Worm (Caenorhabditis elegans) whole organism, young adult: Measurements from ENCODE around the gene C25D7.15.
A peak's percentile ranks its signal among the peaks of the same experiment; 100 is the strongest.

ENCODE experiments used
- B0035.1 ChIP-seq: sonication (generic microtip); optimal IDR thresholded peaks from 2 replicates; lab custom pipeline; 2016; ENCODE audit warnings: missing genetic modification characterization, mild to moderate bottlenecking, missing compliant biosample characterization, missing genotype, missing genetic modification reagents
- C06A6.2 ChIP-seq: fragments of 200-800 bp; sonication (Bioruptor generic); conservative IDR thresholded peaks from 2 replicates; pipeline ENCODE4 v1.3.6; 2022; ENCODE audit warnings: missing genetic modification characterization, missing compliant biosample characterization
- C17E4.6 ChIP-seq: fragments of 200-800 bp; sonication (Bioruptor generic); IDR thresholded peaks from 2 replicates; pipeline ENCODE4 v1.3.6; 2022; ENCODE audit warnings: missing genetic modification reagents, missing genetic modification characterization, missing compliant biosample characterization
- D2030.7 ChIP-seq: fragments of 200-800 bp; sonication (Bioruptor generic); IDR thresholded peaks from 2 replicates; pipeline ENCODE4 v1.3.6; 2022; ENCODE audit warnings: missing genetic modification reagents, missing genetic modification characterization, missing compliant biosample characterization
- F10E7.11 ChIP-seq: sonication (generic microtip); optimal IDR thresholded peaks from 2 replicates; lab custom pipeline; 2017; ENCODE audit warnings: mild to moderate bottlenecking, missing genetic modification characterization, moderate library complexity, missing compliant biosample characterization
- F22D6.2 ChIP-seq: sonication (generic microtip); optimal IDR thresholded peaks from 2 replicates; lab custom pipeline; 2016; ENCODE audit warnings: mild to moderate bottlenecking, missing genetic modification characterization, missing compliant biosample characterization
- F23B12.7 ChIP-seq: sonication (generic microtip); optimal IDR thresholded peaks from 2 replicates; lab custom pipeline; 2017; ENCODE audit warnings: missing genetic modification characterization, mild to moderate bottlenecking, missing compliant biosample characterization, antibody characterized with exemption, moderate library complexity; ENCODE audit not compliant: insufficient read depth
- F33H1.4 ChIP-seq: fragments of 200-800 bp; sonication (Bioruptor generic); IDR thresholded peaks from 2 replicates; pipeline ENCODE4 v1.3.6; 2022; ENCODE audit warnings: missing genetic modification reagents, missing genetic modification characterization, missing compliant biosample characterization
- F37B4.10 ChIP-seq: fragments of 200-800 bp; sonication (Bioruptor generic); IDR thresholded peaks from 2 replicates; pipeline ENCODE4 v1.3.6; 2022; ENCODE audit warnings: missing genetic modification characterization, missing compliant biosample characterization
- F49E8.2 ChIP-seq: sonication (generic microtip); optimal IDR thresholded peaks from 3 replicates; lab custom pipeline; 2017; ENCODE audit warnings: missing genetic modification characterization, mild to moderate bottlenecking, missing compliant biosample characterization, antibody characterized with exemption, moderate library complexity; ENCODE audit not compliant: insufficient read depth
- K11D2.4 ChIP-seq: fragments of 200-800 bp; sonication (Bioruptor generic); IDR thresholded peaks from 2 replicates; pipeline ENCODE4 v1.3.6; 2022; ENCODE audit warnings: missing genetic modification reagents, missing genetic modification characterization, missing compliant biosample characterization
- K12H6.12 ChIP-seq: fragments of 200-800 bp; sonication (Bioruptor generic); optimal IDR thresholded peaks from 2 replicates; lab custom pipeline; 2018; ENCODE audit warnings: mild to moderate bottlenecking, missing genetic modification characterization, missing compliant biosample characterization
- Y67H2A.10 ChIP-seq: fragments of 200-800 bp; sonication (Bioruptor generic); conservative IDR thresholded peaks from 2 replicates; pipeline ENCODE4 v1.3.6; 2022; ENCODE audit warnings: missing genetic modification reagents, missing genetic modification characterization, missing compliant biosample characterization
- aptf-2 ChIP-seq: fragments of 200-800 bp; sonication (Bioruptor generic); conservative IDR thresholded peaks from 2 replicates; pipeline ENCODE4 v1.3.6; 2022; ENCODE audit warnings: missing genetic modification reagents, missing genetic modification characterization, missing compliant biosample characterization
- attf-6 ChIP-seq: fragments of 200-800 bp; sonication (Bioruptor generic); IDR thresholded peaks from 2 replicates; pipeline ENCODE4 v1.3.6; 2022; ENCODE audit warnings: missing genetic modification reagents, missing genetic modification characterization, missing compliant biosample characterization
- bed-2 ChIP-seq: fragments of 200-800 bp; sonication (Bioruptor generic); IDR thresholded peaks from 2 replicates; pipeline ENCODE4 v1.3.6; 2022; ENCODE audit warnings: missing genetic modification reagents, missing genetic modification characterization, missing compliant biosample characterization
- ccch-3 ChIP-seq: fragments of 200-800 bp; sonication (Bioruptor generic); optimal IDR thresholded peaks from 2 replicates; lab custom pipeline; 2018; ENCODE audit warnings: mild to moderate bottlenecking, missing genetic modification characterization, missing compliant biosample characterization
- cebp-1 ChIP-seq, 2 experiments: fragments of 200-800 bp in 1 of 2; sonication (Bioruptor generic) in 1 of 2; sonication (generic microtip) in 1 of 2; IDR thresholded peaks in 1 of 2; optimal IDR thresholded peaks in 1 of 2; 2 replicates each; pipeline versions ENCODE4 v1.3.6 to Lab custom; 2017 to 2022; ENCODE audit warnings: missing compliant biosample characterization in 2 of 2, missing genetic modification characterization in 2 of 2, mild to moderate bottlenecking in 1 of 2, missing genetic modification reagents in 1 of 2, moderate library complexity in 1 of 2
- cebp-2 ChIP-seq: fragments of 200-800 bp; sonication (Bioruptor generic); IDR thresholded peaks from 2 replicates; pipeline ENCODE4 v1.3.6; 2022; ENCODE audit warnings: missing genetic modification characterization, missing compliant biosample characterization
- ceh-27 ChIP-seq: fragments of 200-800 bp; sonication (Bioruptor generic); optimal IDR thresholded peaks from 2 replicates; lab custom pipeline; 2018; ENCODE audit warnings: mild to moderate bottlenecking, missing genetic modification characterization, moderate library complexity, missing compliant biosample characterization
- dox-1 ChIP-seq: fragments of 200-800 bp; sonication (Bioruptor generic); IDR thresholded peaks from 2 replicates; pipeline ENCODE4 v1.3.6; 2022; ENCODE audit warnings: missing genetic modification reagents, missing genetic modification characterization, missing compliant biosample characterization
- efl-1 ChIP-seq: fragments of 150-350 bp; optimal IDR thresholded peaks from 2 replicates; lab custom pipeline; 2014; ENCODE audit warnings: missing biosample characterization, missing genetic modification reagents, missing genetic modification characterization
- gei-17 ChIP-seq: fragments of 200-800 bp; sonication (Bioruptor generic); optimal IDR thresholded peaks from 2 replicates; lab custom pipeline; 2018; ENCODE audit warnings: mild to moderate bottlenecking, missing genetic modification characterization, missing compliant biosample characterization
- hlh-26 ChIP-seq: fragments of 200-800 bp; sonication (Bioruptor generic); conservative IDR thresholded peaks from 2 replicates; pipeline ENCODE4 v1.3.6; 2022; ENCODE audit warnings: missing genetic modification reagents, missing genetic modification characterization, missing compliant biosample characterization
- hrde-1 ChIP-seq: sonication (generic microtip); optimal IDR thresholded peaks from 2 replicates; lab custom pipeline; 2016; ENCODE audit warnings: missing genetic modification characterization, mild to moderate bottlenecking, missing compliant biosample characterization, moderate library complexity, missing genotype, missing genetic modification reagents, borderline replicate concordance
- lin-26 ChIP-seq: fragments of 200-800 bp; sonication (Bioruptor generic); IDR thresholded peaks from 2 replicates; pipeline ENCODE4 v1.3.6; 2022; ENCODE audit warnings: missing genetic modification reagents, missing genetic modification characterization, missing compliant biosample characterization
- lin-35 ChIP-seq, 3 experiments: fragments of 150-350 bp in 2 of 3; sonication (generic microtip) in 1 of 3; optimal IDR thresholded peaks; 2 replicates each; lab custom pipeline; 2014 to 2018; ENCODE audit warnings: missing biosample characterization in 3 of 3, missing genetic modification characterization in 3 of 3, missing genetic modification reagents in 3 of 3
- lin-54 ChIP-seq: fragments of 200-800 bp; sonication (Bioruptor generic); optimal IDR thresholded peaks from 2 replicates; lab custom pipeline; 2018; ENCODE audit warnings: mild to moderate bottlenecking, missing genetic modification characterization, missing compliant biosample characterization
- lir-1 ChIP-seq: fragments of 200-800 bp; sonication (Bioruptor generic); conservative IDR thresholded peaks from 2 replicates; pipeline ENCODE4 v1.3.6; 2022; ENCODE audit warnings: missing genetic modification reagents, missing genetic modification characterization, missing compliant biosample characterization
- lsl-1 ChIP-seq: fragments of 200-800 bp; sonication (Bioruptor generic); optimal IDR thresholded peaks from 2 replicates; lab custom pipeline; 2018; ENCODE audit warnings: mild to moderate bottlenecking, missing genetic modification characterization, moderate library complexity, missing compliant biosample characterization
- madf-3 ChIP-seq: fragments of 200-800 bp; sonication (Bioruptor generic); IDR thresholded peaks from 2 replicates; pipeline ENCODE4 v1.3.6; 2022; ENCODE audit warnings: missing genetic modification reagents, missing genetic modification characterization, missing compliant biosample characterization
- mcd-1 ChIP-seq: fragments of 200-800 bp; sonication (Bioruptor generic); IDR thresholded peaks from 2 replicates; pipeline ENCODE4 v1.3.6; 2022; ENCODE audit warnings: missing genetic modification reagents, missing genetic modification characterization, missing compliant biosample characterization
- mes-4 ChIP-seq: sonication (generic microtip); optimal IDR thresholded peaks from 2 replicates; lab custom pipeline; 2016; ENCODE audit warnings: missing genotype, missing genetic modification characterization, missing compliant biosample characterization
- nfya-2 ChIP-seq: fragments of 200-800 bp; sonication (Bioruptor generic); IDR thresholded peaks from 2 replicates; pipeline ENCODE4 v1.3.6; 2022; ENCODE audit warnings: missing genetic modification reagents, missing genetic modification characterization, missing compliant biosample characterization
- nfyb-1 ChIP-seq: fragments of 200-800 bp; sonication (Bioruptor generic); IDR thresholded peaks from 2 replicates; pipeline ENCODE4 v1.3.6; 2022; ENCODE audit warnings: missing genetic modification reagents, missing genetic modification characterization, missing compliant biosample characterization
- nhr-27 ChIP-seq: fragments of 200-800 bp; sonication (Bioruptor generic); optimal IDR thresholded peaks from 2 replicates; lab custom pipeline; 2018; ENCODE audit warnings: mild to moderate bottlenecking, missing genetic modification characterization, moderate library complexity, missing compliant biosample characterization
- nhr-90 ChIP-seq: sonication (generic microtip); optimal IDR thresholded peaks from 2 replicates; lab custom pipeline; 2016; ENCODE audit warnings: missing genotype, mild to moderate bottlenecking, missing genetic modification characterization, missing compliant biosample characterization
- pha-4 ChIP-seq: fragments of 150-350 bp; sonication (generic microtip); optimal IDR thresholded peaks from 2 replicates; lab custom pipeline; 2014; ENCODE audit warnings: missing biosample characterization, missing genetic modification reagents, missing genetic modification characterization
- repo-1 ChIP-seq: sonication (generic microtip); optimal IDR thresholded peaks from 2 replicates; lab custom pipeline; 2017; ENCODE audit warnings: mild to moderate bottlenecking, missing genetic modification characterization, missing compliant biosample characterization
- sdz-38 ChIP-seq: sonication (generic microtip); optimal IDR thresholded peaks from 2 replicates; lab custom pipeline; 2016; ENCODE audit warnings: missing genotype, missing genetic modification characterization, missing compliant biosample characterization
- sea-2 ChIP-seq: fragments of 200-800 bp; sonication (Bioruptor generic); IDR thresholded peaks from 2 replicates; pipeline ENCODE4 v1.3.6; 2022; ENCODE audit warnings: missing genetic modification characterization, missing compliant biosample characterization
- sptf-2 ChIP-seq: fragments of 200-800 bp; sonication (Bioruptor generic); optimal IDR thresholded peaks from 2 replicates; lab custom pipeline; 2018; ENCODE audit warnings: mild to moderate bottlenecking, missing genetic modification characterization, missing compliant biosample characterization
- tbx-9 ChIP-seq: sonication (generic microtip); optimal IDR thresholded peaks from 2 replicates; lab custom pipeline; 2016; ENCODE audit warnings: borderline replicate concordance, missing genetic modification characterization, inconsistent platforms, missing compliant biosample characterization
- tlf-1 ChIP-seq: fragments of 200-800 bp; sonication (Bioruptor generic); optimal IDR thresholded peaks from 2 replicates; lab custom pipeline; 2018; ENCODE audit warnings: mild to moderate bottlenecking, missing genetic modification characterization, missing compliant biosample characterization
- unc-62 ChIP-seq: fragments of 150-350 bp; optimal IDR thresholded peaks from 2 replicates; lab custom pipeline; 2014; ENCODE audit warnings: missing biosample characterization, missing genetic modification reagents, missing genetic modification characterization
- ztf-18 ChIP-seq: sonication (generic microtip); optimal IDR thresholded peaks from 2 replicates; lab custom pipeline; 2016; ENCODE audit warnings: missing genotype, mild to moderate bottlenecking, missing genetic modification characterization, missing compliant biosample characterization
- ztf-22 ChIP-seq: fragments of 200-800 bp; sonication (Bioruptor generic); optimal IDR thresholded peaks from 2 replicates; lab custom pipeline; 2018; ENCODE audit warnings: mild to moderate bottlenecking, missing genetic modification characterization, moderate library complexity, missing compliant biosample characterization
- ztf-3 ChIP-seq: fragments of 200-800 bp; sonication (Bioruptor generic); optimal IDR thresholded peaks from 2 replicates; lab custom pipeline; 2018; ENCODE audit warnings: mild to moderate bottlenecking, missing genetic modification characterization, missing compliant biosample characterization

The C25D7.15 gene

DNA sequence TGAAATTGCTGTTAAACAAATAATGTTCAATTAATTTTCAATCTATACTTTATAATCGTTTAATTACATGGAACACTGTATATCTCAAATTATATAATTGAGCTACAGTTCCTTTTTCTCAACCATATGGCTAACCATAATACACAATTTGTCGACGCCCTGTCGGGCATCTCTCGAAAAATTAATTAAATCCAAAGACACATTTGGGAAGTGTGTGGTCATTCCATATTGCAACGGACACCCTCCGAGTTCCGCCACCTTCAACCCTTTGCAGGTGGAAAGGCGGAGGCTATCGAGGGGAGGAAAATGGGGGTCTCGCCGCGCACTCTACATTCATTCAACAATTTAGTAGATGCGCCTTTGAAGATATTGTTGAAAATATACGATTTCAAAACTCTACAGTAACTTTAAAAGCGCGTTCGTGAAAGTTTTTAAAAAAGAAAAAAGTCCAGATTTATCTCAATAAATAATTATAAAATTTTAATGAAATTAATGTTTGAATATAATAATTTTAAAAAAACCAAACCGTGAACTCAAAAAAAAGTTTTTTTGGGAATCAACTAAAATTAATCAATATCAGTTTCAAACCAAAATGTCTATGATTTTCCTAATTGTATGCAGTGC lies 30.6 kb upstream of the C25D7.15 start, which contains the start of gene F14H8.8 (continued):
- TF ChIP-seq F10E7.11 (tag; lab: Kevin White, UChicago) (no peak), ztf-3 (no peak), F37B4.10 (GFP tag; lab: Robert Waterston, UW) (no peak), nhr-90 (tag; lab: Kevin White, UChicago) (no peak), ztf-18 (no peak), hrde-1 (tag; lab: Kevin White, UChicago) (peak; percentile 3), aptf-2 (no peak), C17E4.6 (no peak), cebp-2 (GFP tag; lab: Robert Waterston, UW) (no peak), Y67H2A.10 (GFP tag; lab: Robert Waterston, UW) (no peak), lsl-1 (GFP tag; lab: Kevin White, UChicago) (peak; percentile 80), efl-1 (peak; percentile 54), sptf-2 (GFP tag; lab: Kevin White, UChicago) (no peak), attf-6 (GFP tag; lab: Robert Waterston, UW) (peak; percentile 72), tlf-1 (GFP tag; lab: Kevin White, UChicago) (peak; percentile 30), lin-35 (GFP tag; optimal IDR thresholded peaks at IDR 0.05; lab: Kevin White, UChicago) (no peak), ceh-27 (GFP tag; lab: Kevin White, UChicago) (no peak), pha-4 (tag; lab: Kevin White, UChicago) (no peak), B0035.1 (tag; lab: Kevin White, UChicago) (no peak), nhr-27 (tag; lab: Kevin White, UChicago) (no peak), mcd-1 (GFP tag; lab: Robert Waterston, UW) (peak; percentile 72), tbx-9 (tag; lab: Kevin White, UChicago) (no peak), madf-3 (GFP tag; lab: Robert Waterston, UW) (no peak), unc-62 (GFP tag; lab: Kevin White, UChicago) (no peak), nfyb-1 (GFP tag; lab: Robert Waterston, UW) (0 out of 2 replicates have a peak, but pooled peaks have one; percentile 15), hlh-26 (GFP tag; lab: Robert Waterston, UW) (no peak), sea-2 (GFP tag; lab: Robert Waterston, UW) (no peak), nfya-2 (GFP tag; lab: Robert Waterston, UW) (no peak), ccch-3 (GFP tag; lab: Kevin White, UChicago) (no peak), sdz-38 (tag; lab: Kevin White, UChicago) (no peak), lir-1 (GFP tag; lab: Robert Waterston, UW) (no peak), C06A6.2 (no peak), F23B12.7 (tag; lab: Kevin White, UChicago) (peak; percentile 33), mes-4 (tag; lab: Kevin White, UChicago) (no peak), dox-1 (peak; percentile 79), cebp-1 (GFP tag; IDR thresholded peaks at IDR 0.05; lab: Robert Waterston, UW) (no peak), cebp-1 (tag; optimal IDR thresholded peaks at IDR 0.05; lab: Kevin White, UChicago) (no peak), lin-54 (GFP tag; lab: Kevin White, UChicago) (peak; percentile 47), F22D6.2 (tag; lab: Kevin White, UChicago) (no peak), gei-17 (GFP tag; lab: Kevin White, UChicago) (no peak), repo-1 (tag; lab: Kevin White, UChicago) (no peak), bed-2 (GFP tag; lab: Robert Waterston, UW) (no peak), F33H1.4 (GFP tag; lab: Robert Waterston, UW) (peak; percentile 65), lin-26 (GFP tag; lab: Robert Waterston, UW) (no peak), D2030.7 (GFP tag; lab: Robert Waterston, UW) (peak; percentile 73), ztf-22 (GFP tag; lab: Kevin White, UChicago) (no peak), K12H6.12 (tag; lab: Kevin White, UChicago) (no peak), K11D2.4 (GFP tag; lab: Robert Waterston, UW) (no peak), F49E8.2 (peak; percentile 64)
